Worm (Caenorhabditis elegans): ENCODE results near the gene srab-1.

DNA sequence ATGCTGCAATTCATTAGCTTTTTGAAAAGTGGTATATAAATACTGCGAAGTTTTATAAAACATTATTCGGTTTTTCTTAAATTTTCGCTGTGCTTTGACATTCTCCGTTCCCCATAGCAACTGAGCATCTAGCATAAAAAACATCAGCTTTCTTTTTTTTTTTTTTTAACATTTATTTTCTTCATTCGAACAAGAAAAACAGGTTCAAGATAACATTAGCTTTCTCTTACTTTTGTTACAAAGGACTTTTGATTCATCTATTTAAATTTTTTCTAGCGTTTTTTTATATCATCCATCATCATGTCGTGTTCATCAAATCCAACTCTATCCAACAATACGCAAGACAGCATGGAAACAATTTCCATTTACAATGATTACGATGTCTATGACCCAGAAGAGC is 36.0 kb upstream of the srab-1 start, which contains the start of gene F14F9.3:
- no peak for TF ChIP-seq hmg-1.2 (GFP tag; IDR thresholded peaks at IDR 0.05)
- TF ChIP-seq F23B12.7 (tag; optimal IDR thresholded peaks at IDR 0.05; ENCODE audit: insufficient read depth) = no peak
- TF ChIP-seq bed-2 (GFP tag; IDR thresholded peaks at IDR 0.05) = no peak
- TF ChIP-seq ztf-6 (GFP tag; IDR thresholded peaks at IDR 0.05) = no peak
- no peak for TF ChIP-seq nhr-27 (tag; optimal IDR thresholded peaks at IDR 0.05)
- TF ChIP-seq unc-130 (GFP tag; optimal IDR thresholded peaks at IDR 0.05) = no peak
- no peak for TF ChIP-seq pha-4 (tag; optimal IDR thresholded peaks at IDR 0.05)

Data from whole organism, young adult.